Worm (Caenorhabditis elegans) whole organism, L4/young adult: Measurements from ENCODE around the gene F46H5.3.

Experiments
- W03F9.2 ChIP-seq: fragments of 150-350 bp; optimal IDR thresholded peaks from 2 replicates; lab custom pipeline; 2014; ENCODE audit warnings: missing biosample characterization, missing genetic modification characterization
- dao-5 ChIP-seq: sonication (generic microtip); optimal IDR thresholded peaks from 2 replicates; lab custom pipeline; 2016; ENCODE audit warnings: missing genotype, missing genetic modification characterization, moderate library complexity, missing compliant biosample characterization
- him-1 ChIP-seq: sonication (generic microtip); optimal IDR thresholded peaks from 2 replicates; lab custom pipeline; 2016; ENCODE audit warnings: missing genotype, missing genetic modification reagents, missing genetic modification characterization, missing compliant biosample characterization

DNA sequence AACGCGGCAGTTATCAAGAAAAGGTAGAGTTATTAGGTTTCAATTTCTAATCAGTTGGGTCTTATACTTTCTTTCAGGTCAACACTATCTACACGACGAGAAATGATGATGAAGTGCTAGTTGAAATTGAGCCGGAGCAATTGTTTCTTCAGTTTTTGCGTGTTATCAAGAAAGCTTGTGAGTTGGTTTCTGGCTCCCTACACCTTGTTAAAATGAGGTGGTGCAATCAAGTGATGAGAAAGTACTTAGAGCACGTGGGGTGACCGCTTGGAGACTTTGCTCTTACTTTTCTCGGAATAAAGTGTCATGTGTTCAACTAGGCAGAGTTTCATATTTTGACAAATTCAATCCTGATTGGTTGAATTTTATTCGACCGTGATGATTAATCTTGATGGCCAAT lies 38.0 kb downstream of the F46H5.3 start:
- no peak for TF ChIP-seq him-1 (tag; lab: Kevin White, UChicago)
- no peak for TF ChIP-seq dao-5 (tag; lab: Kevin White, UChicago)
- TF ChIP-seq W03F9.2, result no peak
